Worm (Caenorhabditis elegans) whole organism, early embryonic: Measurements from ENCODE around the gene F28E10.1.

ENCODE experiments used
- B0310.2 ChIP-seq: sonication (generic microtip); optimal IDR thresholded peaks from 2 replicates; lab custom pipeline; 2016; ENCODE audit warnings: mild to moderate bottlenecking, missing genetic modification characterization, missing compliant biosample characterization
- F13C5.2 ChIP-seq: sonication (generic microtip); optimal IDR thresholded peaks from 2 replicates; lab custom pipeline; 2017; ENCODE audit warnings: mild to moderate bottlenecking, missing genetic modification characterization, inconsistent platforms, missing compliant biosample characterization
- aly-1 ChIP-seq: sonication (generic microtip); optimal IDR thresholded peaks from 2 replicates; lab custom pipeline; 2016; ENCODE audit warnings: missing genetic modification characterization, missing compliant biosample characterization
- ama-1 ChIP-seq: fragments of 150-350 bp; optimal IDR thresholded peaks from 2 replicates; lab custom pipeline; 2014
- ceh-13 ChIP-seq: fragments of 200-800 bp; sonication (Bioruptor generic); optimal IDR thresholded peaks from 2 replicates; lab custom pipeline; 2018; ENCODE audit warnings: mild to moderate bottlenecking, missing genetic modification characterization, missing compliant biosample characterization
- ceh-36 ChIP-seq: sonication (generic microtip); optimal IDR thresholded peaks from 2 replicates; lab custom pipeline; 2016; ENCODE audit warnings: missing genetic modification characterization, inconsistent platforms, missing compliant biosample characterization
- ets-7 ChIP-seq: sonication (generic microtip); optimal IDR thresholded peaks from 2 replicates; lab custom pipeline; 2016; ENCODE audit warnings: missing genotype, missing genetic modification characterization, missing compliant biosample characterization
- flt-1 ChIP-seq: fragments of 200-800 bp; sonication (Bioruptor generic); IDR thresholded peaks from 2 replicates; pipeline ENCODE4 v1.3.6; 2022; ENCODE audit warnings: missing genetic modification characterization, missing compliant biosample characterization
- hmbx-1 ChIP-seq: sonication (generic microtip); optimal IDR thresholded peaks from 2 replicates; lab custom pipeline; 2016; ENCODE audit warnings: mild to moderate bottlenecking, missing genetic modification characterization, missing compliant biosample characterization
- hmg-4 ChIP-seq: fragments of 200-800 bp; sonication (Bioruptor generic); optimal IDR thresholded peaks from 2 replicates; lab custom pipeline; 2018; ENCODE audit warnings: mild to moderate bottlenecking, missing genetic modification characterization, missing compliant biosample characterization
- hnd-1 ChIP-seq: sonication (generic microtip); optimal IDR thresholded peaks from 2 replicates; lab custom pipeline; 2016; ENCODE audit warnings: missing genetic modification characterization, missing compliant biosample characterization
- pes-1 ChIP-seq: fragments of 200-800 bp; sonication (Bioruptor generic); IDR thresholded peaks from 2 replicates; pipeline ENCODE4 v1.3.6; 2022; ENCODE audit warnings: missing genetic modification reagents, missing genetic modification characterization, missing compliant biosample characterization
- scrt-1 ChIP-seq: fragments of 200-800 bp; sonication (Bioruptor generic); IDR thresholded peaks from 2 replicates; pipeline ENCODE4 v1.3.6; 2022; ENCODE audit warnings: missing genetic modification characterization, missing compliant biosample characterization
- sea-1 ChIP-seq: fragments of 200-800 bp; sonication (Bioruptor generic); conservative IDR thresholded peaks from 2 replicates; pipeline ENCODE4 v1.3.6; 2022; ENCODE audit warnings: missing genetic modification characterization, missing compliant biosample characterization
- tbx-11 ChIP-seq: fragments of 200-800 bp; sonication (Bioruptor generic); IDR thresholded peaks from 2 replicates; pipeline ENCODE4 v1.3.6; 2022; ENCODE audit warnings: missing genetic modification characterization, missing compliant biosample characterization
- tbx-37 ChIP-seq: fragments of 200-800 bp; sonication (Bioruptor generic); conservative IDR thresholded peaks from 2 replicates; pipeline ENCODE4 v1.3.6; 2022; ENCODE audit warnings: missing genetic modification reagents, missing genetic modification characterization, missing compliant biosample characterization
- tra-4 ChIP-seq: sonication (generic microtip); optimal IDR thresholded peaks from 2 replicates; lab custom pipeline; 2017; ENCODE audit warnings: missing genetic modification characterization, missing compliant biosample characterization

F28E10.1 gene

DNA sequence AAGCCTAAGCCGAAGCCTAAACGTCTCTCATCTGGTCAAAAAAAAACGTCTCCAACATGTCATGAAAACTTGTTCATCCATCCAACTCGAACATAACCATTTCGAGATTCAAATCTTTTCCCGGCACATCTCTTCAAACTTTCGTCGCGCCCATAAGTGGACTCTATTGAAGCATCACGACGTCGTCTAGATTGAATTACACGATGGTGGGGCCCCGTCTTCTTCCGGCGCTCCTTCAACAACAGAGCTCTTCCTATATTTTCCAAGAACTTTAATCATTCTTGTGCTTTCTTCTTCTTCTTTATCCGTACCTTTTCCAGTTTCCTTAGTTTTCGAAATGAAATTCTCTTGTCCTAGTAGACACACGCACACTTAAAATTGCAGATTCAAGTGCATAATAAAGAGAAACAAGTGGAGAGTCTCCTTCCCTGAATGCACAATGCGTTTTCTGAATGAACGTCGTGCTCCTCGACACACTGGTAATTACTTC lies at the start of gene F28E10.1:
Gene F28E10.1, plus strand, starts transcription at position 440 of the 490 bp plus-strand sequence.
- no peak for TF ChIP-seq hmg-4 (GFP tag; lab: Kevin White, UChicago)
- TF ChIP-seq sea-1 (GFP tag; lab: Robert Waterston, UW): no peak
- no peak for TF ChIP-seq ama-1 (lab: Kevin White, UChicago)
- no peak for TF ChIP-seq ceh-36 (tag; lab: Kevin White, UChicago)
- TF ChIP-seq hnd-1 (tag; lab: Kevin White, UChicago): no peak
- TF ChIP-seq ets-7 (tag; lab: Kevin White, UChicago): no peak
- TF ChIP-seq ceh-13: no peak
- TF ChIP-seq tbx-37 (GFP tag; lab: Robert Waterston, UW): no peak
- TF ChIP-seq scrt-1 (GFP tag; lab: Robert Waterston, UW): no peak
- no peak for TF ChIP-seq F13C5.2 (tag; lab: Kevin White, UChicago)

DNA sequence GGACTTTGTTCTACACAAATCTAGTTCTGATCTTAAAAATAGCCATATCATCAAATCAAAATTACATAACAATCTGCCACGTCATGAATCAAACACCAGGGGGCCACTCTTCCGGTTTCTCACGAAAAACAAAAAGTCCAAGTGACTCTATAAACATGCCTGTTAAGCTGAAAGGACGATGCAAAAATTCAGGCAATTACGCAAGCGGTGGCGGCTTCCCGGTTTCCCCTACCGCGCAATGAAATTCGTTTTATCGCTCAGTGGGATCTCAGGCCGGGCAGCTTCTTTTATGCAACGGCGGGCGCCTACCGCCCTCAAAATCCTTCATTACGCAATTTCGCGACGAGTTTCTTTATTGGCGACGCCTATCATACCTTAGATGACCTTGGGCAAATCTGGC lies 48.9 kb upstream of the F28E10.1 start:
- no peak for TF ChIP-seq tbx-11 (GFP tag; lab: Robert Waterston, UW)
- TF ChIP-seq tra-4 (tag; lab: Kevin White, UChicago): no peak
- no peak for TF ChIP-seq ama-1 (lab: Kevin White, UChicago)
- TF ChIP-seq hmg-4 (GFP tag; lab: Kevin White, UChicago): no peak
- TF ChIP-seq hmbx-1: no peak
- TF ChIP-seq pes-1: no peak
- no peak for TF ChIP-seq scrt-1 (GFP tag; lab: Robert Waterston, UW)
- no peak for TF ChIP-seq sea-1 (GFP tag; lab: Robert Waterston, UW)
- TF ChIP-seq tbx-37 (GFP tag; lab: Robert Waterston, UW): no peak
- TF ChIP-seq flt-1 (GFP tag; lab: Robert Waterston, UW): no peak
- no peak for TF ChIP-seq B0310.2 (tag; lab: Kevin White, UChicago)
- TF ChIP-seq aly-1 (tag; lab: Kevin White, UChicago): no peak
- TF ChIP-seq ets-7 (tag; lab: Kevin White, UChicago): no peak
- TF ChIP-seq ceh-36 (tag; lab: Kevin White, UChicago): no peak
- TF ChIP-seq hnd-1 (tag; lab: Kevin White, UChicago): no peak
- TF ChIP-seq F13C5.2 (tag; lab: Kevin White, UChicago): no peak
- no peak for TF ChIP-seq ceh-13

ce11 chrIV:4523461-4523860 lies 45.2 kb upstream of the F28E10.1 start:
- TF ChIP-seq sea-1 (GFP tag; lab: Robert Waterston, UW) (no peak), ceh-13 (no peak), hnd-1 (tag; lab: Kevin White, UChicago) (no peak), ets-7 (tag; lab: Kevin White, UChicago) (no peak), ama-1 (lab: Kevin White, UChicago) (no peak), ceh-36 (tag; lab: Kevin White, UChicago) (no peak), aly-1 (tag; lab: Kevin White, UChicago) (no peak), flt-1 (GFP tag; lab: Robert Waterston, UW) (no peak), hmg-4 (GFP tag; lab: Kevin White, UChicago) (no peak), pes-1 (no peak), tra-4 (tag; lab: Kevin White, UChicago) (no peak), hmbx-1 (no peak), F13C5.2 (tag; lab: Kevin White, UChicago) (no peak), tbx-11 (GFP tag; lab: Robert Waterston, UW) (no peak), scrt-1 (GFP tag; lab: Robert Waterston, UW) (no peak)

DNA sequence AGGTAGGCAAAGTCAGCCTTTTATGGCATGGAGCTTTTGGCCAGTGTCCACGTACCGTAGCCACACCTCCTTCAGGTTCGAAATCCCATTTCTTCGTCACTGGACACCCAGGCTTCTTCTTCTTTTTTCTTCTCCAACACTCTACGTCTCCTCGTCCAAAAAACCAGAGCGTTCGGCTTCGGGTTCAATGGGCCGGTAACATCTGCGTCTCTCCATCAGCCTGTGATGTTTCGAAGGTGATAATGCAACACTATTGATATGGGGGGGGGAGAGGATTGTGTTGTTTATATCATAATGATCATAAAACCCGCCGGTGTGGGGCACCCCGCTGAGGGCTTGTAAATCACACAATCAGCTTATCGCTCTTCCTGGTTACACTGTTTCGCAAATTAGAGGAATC lies 43.7 kb upstream of the F28E10.1 start, which contains the start of gene ZK180.6:
Gene ZK180.6, minus strand, starts transcription at position 101 of the 400 bp plus-strand sequence.
- TF ChIP-seq flt-1 (GFP tag; lab: Robert Waterston, UW) (no peak), B0310.2 (tag; lab: Kevin White, UChicago) (no peak)

ce11 chrIV:4526028-4526427 lies 42.6 kb upstream of the F28E10.1 start:
- TF ChIP-seq flt-1 (GFP tag; lab: Robert Waterston, UW): no peak
- no peak for TF ChIP-seq sea-1 (GFP tag; lab: Robert Waterston, UW)
- no peak for TF ChIP-seq tra-4 (tag; lab: Kevin White, UChicago)
- no peak for TF ChIP-seq hmg-4 (GFP tag; lab: Kevin White, UChicago)
- TF ChIP-seq pes-1: no peak
- no peak for TF ChIP-seq ama-1 (lab: Kevin White, UChicago)

- no peak for TF ChIP-seq hnd-1 (tag; lab: Kevin White, UChicago)
- peak; percentile 72 for TF ChIP-seq ceh-36 (tag; lab: Kevin White, UChicago)
Measured at ce11 chrIV:4526724-4527123, 41.9 kb upstream of the F28E10.1 start.

DNA sequence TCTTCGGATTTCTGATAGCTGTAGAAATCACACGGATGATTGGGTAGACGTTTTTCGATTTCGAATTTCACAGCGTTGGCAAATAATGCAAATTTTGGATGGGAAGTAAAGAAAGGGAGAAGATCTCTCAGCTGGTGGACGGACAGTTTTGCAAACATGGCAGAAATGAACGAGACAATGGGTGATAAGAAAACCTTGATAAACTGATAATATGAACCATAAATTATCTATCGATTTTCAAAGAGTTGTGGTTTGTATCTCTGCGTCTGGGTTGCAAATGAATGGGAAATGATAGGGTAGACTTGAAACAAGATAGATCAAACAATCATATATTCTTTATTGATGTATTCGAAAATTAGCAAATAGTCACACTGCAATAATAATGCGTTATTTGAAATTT lies 38.5 kb upstream of the F28E10.1 start, which contains the start of gene ZK185.3:
Gene ZK185.3, minus strand, starts transcription at position 263 of the 400 bp plus-strand sequence.
- TF ChIP-seq sea-1 (GFP tag; lab: Robert Waterston, UW): no peak
- TF ChIP-seq tra-4 (tag; lab: Kevin White, UChicago): no peak
- no peak for TF ChIP-seq ceh-13
- no peak for TF ChIP-seq hmbx-1
- no peak for TF ChIP-seq flt-1 (GFP tag; lab: Robert Waterston, UW)
- TF ChIP-seq tbx-11 (GFP tag; lab: Robert Waterston, UW): no peak
- no peak for TF ChIP-seq ceh-36 (tag; lab: Kevin White, UChicago)
- TF ChIP-seq hmg-4 (GFP tag; lab: Kevin White, UChicago): no peak
- TF ChIP-seq tbx-37 (GFP tag; lab: Robert Waterston, UW): no peak
- TF ChIP-seq hnd-1 (tag; lab: Kevin White, UChicago): no peak
- TF ChIP-seq pes-1: no peak
- no peak for TF ChIP-seq aly-1 (tag; lab: Kevin White, UChicago)
- TF ChIP-seq B0310.2 (tag; lab: Kevin White, UChicago): no peak

- TF ChIP-seq tra-4 (tag; lab: Kevin White, UChicago) (no peak), hnd-1 (tag; lab: Kevin White, UChicago) (no peak), aly-1 (tag; lab: Kevin White, UChicago) (no peak), scrt-1 (GFP tag; lab: Robert Waterston, UW) (no peak), ceh-13 (no peak), pes-1 (no peak)
Measured at ce11 chrIV:4533025-4533424, 35.6 kb upstream of the F28E10.1 start, which contains the start of gene ZK185.4. Gene ZK185.4, minus strand, starts transcription at chrIV:4533125.
